Fruit fly (Drosophila melanogaster) whole organism, embryonic: ENCODE measurements around the gene Frmd5.

Experiments used
- ATbp ChIP-seq: fragments of 200-800 bp; sonication (Bioruptor generic); optimal IDR thresholded peaks from 2 replicates; lab custom pipeline; 2017; ENCODE audit warnings: missing biosample characterization, mild to moderate bottlenecking, missing genetic modification characterization, missing genetic modification reagents
- Atf-2 ChIP-seq: fragments of 200-800 bp; sonication (Bioruptor generic); optimal IDR thresholded peaks from 2 replicates; lab custom pipeline; 2016; ENCODE audit warnings: missing biosample characterization, missing genetic modification characterization
- CG1233 ChIP-seq: fragments of 200-800 bp; sonication (Bioruptor generic); optimal IDR thresholded peaks from 4 replicates; lab custom pipeline; 2018; ENCODE audit warnings: missing biosample characterization, mild to moderate bottlenecking, missing genetic modification characterization
- CG13894 ChIP-seq: fragments of 200-800 bp; sonication (Bioruptor generic); optimal IDR thresholded peaks from 3 replicates; lab custom pipeline; 2018; ENCODE audit warnings: missing biosample characterization, mild to moderate bottlenecking, missing genetic modification characterization, moderate library complexity
- CG14860 ChIP-seq: fragments of 200-800 bp; sonication (Bioruptor generic); IDR thresholded peaks from 3 replicates; pipeline ENCODE4 v1.3.6; 2022; ENCODE audit warnings: missing biosample characterization, missing genetic modification characterization; ENCODE audit not compliant: partially characterized antibody
- CG15073 ChIP-seq: fragments of 200-800 bp; sonication (Bioruptor generic); optimal IDR thresholded peaks from 2 replicates; lab custom pipeline; 2016; ENCODE audit warnings: missing biosample characterization, missing genetic modification characterization
- CG1647 ChIP-seq: fragments of 200-800 bp; sonication (Bioruptor generic); optimal IDR thresholded peaks from 3 replicates; lab custom pipeline; 2016; ENCODE audit warnings: missing biosample characterization, missing genetic modification characterization
- CG16813 ChIP-seq: fragments of 200-800 bp; sonication (Bioruptor generic); IDR thresholded peaks from 3 replicates; pipeline ENCODE4 v1.3.6; 2022; ENCODE audit warnings: missing biosample characterization, missing genetic modification characterization; ENCODE audit not compliant: partially characterized antibody
- CG1832 ChIP-seq: fragments of 200-800 bp; sonication (Bioruptor generic); optimal IDR thresholded peaks from 2 replicates; lab custom pipeline; 2017; ENCODE audit warnings: missing biosample characterization, mild to moderate bottlenecking, missing genetic modification characterization, inconsistent platforms
- CG30020 ChIP-seq: fragments of 200-800 bp; optimal IDR thresholded peaks from 2 replicates; lab custom pipeline; 2019; ENCODE audit warnings: missing biosample characterization, mild to moderate bottlenecking, missing genetic modification characterization, moderate library complexity
- CG31388 ChIP-seq: fragments of 200-800 bp; sonication (Bioruptor generic); optimal IDR thresholded peaks from 2 replicates; lab custom pipeline; 2016; ENCODE audit warnings: missing biosample characterization, missing genetic modification characterization
- CG6175 ChIP-seq: fragments of 200-800 bp; sonication (Bioruptor generic); IDR thresholded peaks from 3 replicates; pipeline ENCODE4 v1.3.6; 2022; ENCODE audit warnings: missing biosample characterization, missing genetic modification characterization
- CG6254 ChIP-seq: fragments of 200-800 bp; sonication (Bioruptor generic); optimal IDR thresholded peaks from 3 replicates; lab custom pipeline; 2017; ENCODE audit warnings: mild to moderate bottlenecking, missing biosample characterization, missing genetic modification reagents, missing genetic modification characterization
- CG6272 ChIP-seq: fragments of 200-800 bp; sonication (Bioruptor generic); IDR thresholded peaks from 2 replicates; pipeline ENCODE4 v1.3.6; 2022; ENCODE audit warnings: missing biosample characterization, missing genetic modification characterization
- CG7271 ChIP-seq: fragments of 200-800 bp; sonication (Bioruptor generic); optimal IDR thresholded peaks from 2 replicates; lab custom pipeline; 2018; ENCODE audit warnings: missing biosample characterization, mild to moderate bottlenecking, missing genetic modification characterization, moderate library complexity
- CG7928 ChIP-seq: fragments of 200-800 bp; sonication (Bioruptor generic); optimal IDR thresholded peaks from 2 replicates; lab custom pipeline; 2017; ENCODE audit warnings: missing biosample characterization, mild to moderate bottlenecking, missing genetic modification characterization
- CTCF ChIP-seq: fragments of 200-800 bp; sonication (Bioruptor generic); optimal IDR thresholded peaks from 2 replicates; lab custom pipeline; 2017; ENCODE audit warnings: missing biosample characterization, mild to moderate bottlenecking, missing genetic modification characterization, moderate library complexity
- Dek ChIP-seq: fragments of 200-800 bp; sonication (Bioruptor generic); optimal IDR thresholded peaks from 3 replicates; lab custom pipeline; 2019; ENCODE audit warnings: missing biosample characterization, mild to moderate bottlenecking, missing genetic modification characterization, moderate library complexity
- Dref ChIP-seq: fragments of 200-800 bp; sonication (Bioruptor generic); IDR thresholded peaks from 2 replicates; pipeline ENCODE4 v1.3.6; 2022; ENCODE audit warnings: missing biosample characterization, missing genetic modification characterization
- Fer1 ChIP-seq: fragments of 200-800 bp; sonication (Bioruptor generic); optimal IDR thresholded peaks from 2 replicates; lab custom pipeline; 2017; ENCODE audit warnings: missing biosample characterization, mild to moderate bottlenecking, missing genetic modification characterization
- Gug ChIP-seq: fragments of 200-800 bp; sonication (Bioruptor generic); IDR thresholded peaks from 4 replicates; pipeline ENCODE4 v1.3.6; 2022; ENCODE audit warnings: missing biosample characterization, missing genetic modification characterization
- Hr3 ChIP-seq: fragments of 200-800 bp; sonication (Bioruptor generic); optimal IDR thresholded peaks from 3 replicates; lab custom pipeline; 2016; ENCODE audit warnings: missing biosample characterization, missing genetic modification characterization
- NK7.1 ChIP-seq: fragments of 200-800 bp; sonication (Bioruptor generic); optimal IDR thresholded peaks from 3 replicates; lab custom pipeline; 2016; ENCODE audit warnings: missing biosample characterization, missing genetic modification characterization
- Nf-YA ChIP-seq: fragments of 200-800 bp; sonication (Bioruptor generic); IDR thresholded peaks from 2 replicates; pipeline ENCODE4 v1.3.6; 2022; ENCODE audit warnings: missing biosample characterization, missing genetic modification characterization
- Pdp1 ChIP-seq, 2 experiments: fragments of 200-800 bp; sonication (Bioruptor generic); optimal IDR thresholded peaks; 3 replicates each; lab custom pipeline; 2016; ENCODE audit warnings: missing biosample characterization in 2 of 2, missing genetic modification characterization in 2 of 2, mild to moderate bottlenecking in 1 of 2, moderate library complexity in 1 of 2
- Rx ChIP-seq: fragments of 200-800 bp; sonication (Bioruptor generic); IDR thresholded peaks from 2 replicates; pipeline ENCODE4 v1.3.6; 2022; ENCODE audit warnings: missing biosample characterization, missing genetic modification characterization
- Stat92E ChIP-seq, 3 experiments: fragments of >200 bp in 2 of 3; fragments of 200-800 bp in 1 of 3; sonication (Bioruptor generic) in 1 of 3; optimal IDR thresholded peaks; 2 replicates each; lab custom pipeline; 2017 to 2019; ENCODE audit warnings: missing biosample characterization in 3 of 3, missing genetic modification characterization in 3 of 3, mild to moderate bottlenecking in 1 of 3, moderate library complexity in 1 of 3
- Trl ChIP-seq, 3 experiments: fragments of >200 bp in 2 of 3; fragments of 200-800 bp in 1 of 3; sonication (Bioruptor generic) in 1 of 3; optimal IDR thresholded peaks; 2 replicates in 1 of 3; 3 replicates in 2 of 3; lab custom pipeline; 2016 to 2017; ENCODE audit warnings: missing biosample characterization in 1 of 3, missing genetic modification characterization in 1 of 3
- az2 ChIP-seq: fragments of 200-800 bp; sonication (Bioruptor generic); optimal IDR thresholded peaks from 3 replicates; lab custom pipeline; 2016; ENCODE audit warnings: missing biosample characterization, missing genetic modification characterization
- cas ChIP-seq: fragments of 200-800 bp; sonication (Bioruptor generic); IDR thresholded peaks from 2 replicates; pipeline ENCODE4 v1.3.6; 2022; ENCODE audit warnings: missing biosample characterization, missing genetic modification characterization
- croc ChIP-seq: fragments of 200-800 bp; sonication (Bioruptor generic); conservative IDR thresholded peaks from 3 replicates; pipeline ENCODE4 v1.3.6; 2022; ENCODE audit warnings: missing biosample characterization, missing genetic modification characterization
- fd3F ChIP-seq: fragments of 200-800 bp; sonication (Bioruptor generic); optimal IDR thresholded peaks from 2 replicates; lab custom pipeline; 2018; ENCODE audit warnings: missing biosample characterization, mild to moderate bottlenecking, missing genetic modification characterization, moderate library complexity
- ftz-f1 ChIP-seq: fragments of 200-800 bp; sonication (Bioruptor generic); optimal IDR thresholded peaks from 2 replicates; lab custom pipeline; 2016; ENCODE audit warnings: missing biosample characterization, missing genetic modification characterization
- gem ChIP-seq: fragments of 200-800 bp; sonication (Bioruptor generic); optimal IDR thresholded peaks from 2 replicates; lab custom pipeline; 2019; ENCODE audit warnings: missing biosample characterization, mild to moderate bottlenecking, missing genetic modification characterization, moderate library complexity
- gsb-n ChIP-seq: fragments of 200-800 bp; sonication (Bioruptor generic); optimal IDR thresholded peaks from 3 replicates; lab custom pipeline; 2018; ENCODE audit warnings: missing biosample characterization, mild to moderate bottlenecking, missing genetic modification characterization
- inv ChIP-seq: fragments of 200-800 bp; sonication (Bioruptor generic); IDR thresholded peaks from 2 replicates; pipeline ENCODE4 v1.3.6; 2022; ENCODE audit warnings: missing biosample characterization, missing genetic modification characterization; ENCODE audit not compliant: partially characterized antibody
- lilli ChIP-seq: fragments of 200-800 bp; sonication (Bioruptor generic); optimal IDR thresholded peaks from 3 replicates; lab custom pipeline; 2016; ENCODE audit warnings: missing biosample characterization, missing genetic modification characterization
- lola ChIP-seq, 3 experiments: fragments of >200 bp in 2 of 3; fragments of 200-800 bp in 1 of 3; sonication (Bioruptor generic) in 1 of 3; optimal IDR thresholded peaks; 2 replicates each; lab custom pipeline; 2017 to 2019; ENCODE audit warnings: missing biosample characterization in 3 of 3, missing genetic modification characterization in 3 of 3, mild to moderate bottlenecking in 1 of 3, moderate library complexity in 1 of 3
- lov ChIP-seq, 2 experiments: fragments of 200-800 bp in 1 of 2; fragments of >200 bp in 1 of 2; sonication (Bioruptor generic) in 1 of 2; IDR thresholded peaks in 1 of 2; optimal IDR thresholded peaks in 1 of 2; 2 replicates in 1 of 2; 3 replicates in 1 of 2; pipeline versions ENCODE4 v1.3.6 to Lab custom; 2017 to 2022; ENCODE audit warnings: missing biosample characterization in 1 of 2, missing genetic modification characterization in 1 of 2
- nau ChIP-seq: fragments of 200-800 bp; sonication (Bioruptor generic); optimal IDR thresholded peaks from 3 replicates; lab custom pipeline; 2017; ENCODE audit warnings: missing biosample characterization, mild to moderate bottlenecking, missing genetic modification characterization, missing genetic modification reagents
- nmo ChIP-seq: fragments of 200-800 bp; sonication (Bioruptor generic); optimal IDR thresholded peaks from 2 replicates; lab custom pipeline; 2018; ENCODE audit warnings: missing biosample characterization, mild to moderate bottlenecking, missing genetic modification characterization, moderate library complexity
- nom ChIP-seq: fragments of 200-800 bp; sonication (Bioruptor generic); optimal IDR thresholded peaks from 2 replicates; lab custom pipeline; 2017; ENCODE audit warnings: missing biosample characterization, missing genetic modification characterization, mild to moderate bottlenecking, moderate library complexity, missing genetic modification reagents
- pros ChIP-seq: fragments of 200-800 bp; sonication (Bioruptor generic); optimal IDR thresholded peaks from 3 replicates; lab custom pipeline; 2019; ENCODE audit warnings: missing biosample characterization, mild to moderate bottlenecking, missing genetic modification characterization, moderate library complexity
- psq ChIP-seq: fragments of 200-800 bp; sonication (Bioruptor generic); optimal IDR thresholded peaks from 2 replicates; lab custom pipeline; 2017; ENCODE audit warnings: missing biosample characterization, missing genetic modification characterization
- pum ChIP-seq: fragments of 200-800 bp; sonication (Bioruptor generic); optimal IDR thresholded peaks from 2 replicates; lab custom pipeline; 2016; ENCODE audit warnings: missing biosample characterization, missing genetic modification characterization
- ssp ChIP-seq: fragments of 200-800 bp; sonication (Bioruptor generic); IDR thresholded peaks from 2 replicates; pipeline ENCODE4 v1.3.6; 2022; ENCODE audit warnings: missing biosample characterization, missing genetic modification characterization
- tin ChIP-seq: fragments of 200-800 bp; sonication (Bioruptor generic); optimal IDR thresholded peaks from 3 replicates; lab custom pipeline; 2016; ENCODE audit warnings: missing biosample characterization, missing genetic modification characterization
- vvl ChIP-seq: fragments of 200-800 bp; sonication (Bioruptor generic); IDR thresholded peaks from 2 replicates; pipeline ENCODE4 v1.3.6; 2022; ENCODE audit warnings: missing biosample characterization, missing genetic modification characterization
- zf30C ChIP-seq: fragments of 200-800 bp; sonication (Bioruptor generic); optimal IDR thresholded peaks from 3 replicates; lab custom pipeline; 2018; ENCODE audit warnings: missing biosample characterization, mild to moderate bottlenecking, missing genetic modification characterization

Frmd5 gene

DNA sequence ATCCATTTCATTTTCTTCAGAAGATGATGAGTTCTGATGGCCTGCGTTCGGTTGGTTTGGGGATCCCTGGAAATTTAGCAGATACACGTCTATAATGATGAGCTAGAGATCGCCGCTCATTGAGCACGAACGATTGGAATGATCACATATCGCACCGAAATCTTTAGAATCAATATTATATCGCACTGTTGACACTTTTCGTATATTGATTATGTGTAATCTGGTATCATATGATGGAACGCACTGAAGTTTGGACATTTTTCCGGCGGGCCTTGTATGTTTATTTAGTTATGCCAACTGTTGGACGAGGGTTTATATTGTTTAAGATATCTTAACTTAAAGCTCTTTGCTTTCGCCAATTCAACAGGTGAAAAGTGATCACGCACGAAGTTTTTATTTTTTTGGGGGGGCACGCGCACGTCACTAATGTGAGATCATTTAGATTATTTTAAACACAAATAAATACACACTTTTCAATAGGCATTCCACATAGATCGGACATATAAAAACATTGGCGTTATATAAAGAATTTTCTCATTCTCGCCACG is 23.1 kb upstream of the Frmd5 start (continued):
- TF ChIP-seq lilli (GFP tag; lab: Kevin White, UChicago) = peak; percentile 42
- no peak for TF ChIP-seq CG30020
- no peak for TF ChIP-seq CG7271 (tag; lab: Kevin White, UChicago)
- peak; percentile 86 for TF ChIP-seq inv (GFP tag; lab: Robert Waterston, UW)
- no peak for TF ChIP-seq Dek (tag; lab: Kevin White, UChicago)
- no peak for TF ChIP-seq Trl (optimal IDR thresholded peaks at IDR 0.05; lab: Kevin White, UChicago)
- TF ChIP-seq Trl (GFP tag; optimal IDR thresholded peaks at IDR 0.05; lab: Kevin White, UChicago) = no peak
- TF ChIP-seq CG6272 (GFP tag; lab: Robert Waterston, UW) = no peak
- no peak for TF ChIP-seq Rx (GFP tag; lab: Robert Waterston, UW)
- no peak for TF ChIP-seq lov (optimal IDR thresholded peaks at IDR 0.05; lab: Kevin White, UChicago)
- TF ChIP-seq lov (GFP tag; IDR thresholded peaks at IDR 0.05; lab: Robert Waterston, UW) = 0 out of 3 replicates have a peak, but pooled peaks have one; percentile 27
- peak; percentile 50 for TF ChIP-seq CG7928 (GFP tag; lab: Kevin White, UChicago)
- TF ChIP-seq ATbp (GFP tag; lab: Kevin White, UChicago) = no peak
- TF ChIP-seq CG13894 (tag; lab: Kevin White, UChicago) = no peak
- peak; percentile 17; the same call in 1 of the 4 replicates for TF ChIP-seq Gug (GFP tag; lab: Robert Waterston, UW)
- TF ChIP-seq croc (GFP tag; lab: Robert Waterston, UW) = no peak
- TF ChIP-seq NK7.1 = no peak
- TF ChIP-seq vvl (GFP tag; lab: Robert Waterston, UW) = 0 out of 2 replicates have a peak, but pooled peaks have one; percentile 5
- no peak for TF ChIP-seq nom (GFP tag; lab: Kevin White, UChicago)
- TF ChIP-seq pros (GFP tag; lab: Kevin White, UChicago) = no peak
- no peak for TF ChIP-seq az2 (GFP tag; lab: Kevin White, UChicago)
- TF ChIP-seq CG1832 (GFP tag; lab: Kevin White, UChicago) = no peak
- TF ChIP-seq nau (GFP tag; lab: Kevin White, UChicago) = no peak
- TF ChIP-seq nmo (GFP tag; lab: Kevin White, UChicago) = peak; percentile 22
- no peak for TF ChIP-seq ftz-f1
- no peak for TF ChIP-seq lola (GFP tag; optimal IDR thresholded peaks at IDR 0.05; lab: Kevin White, UChicago)
- TF ChIP-seq CG1647 = no peak
- no peak for TF ChIP-seq Dref (GFP tag; lab: Robert Waterston, UW)
- TF ChIP-seq Hr3 (GFP tag; lab: Kevin White, UChicago) = no peak
- no peak for TF ChIP-seq ssp (GFP tag; lab: Robert Waterston, UW)
- peak; percentile 14 for TF ChIP-seq tin (GFP tag; lab: Kevin White, UChicago)
- TF ChIP-seq Nf-YA (GFP tag; lab: Robert Waterston, UW) = no peak
- TF ChIP-seq CG6254 = peak; percentile 1
- no peak for TF ChIP-seq zf30C
- no peak for TF ChIP-seq gem (tag; lab: Kevin White, UChicago)
- TF ChIP-seq CG16813 (GFP tag; lab: Robert Waterston, UW) = no peak
- peak in 1 of 2 experiments; percentile 69 for TF ChIP-seq Pdp1 (GFP tag; optimal IDR thresholded peaks at IDR 0.05; lab: Kevin White, UChicago)
- TF ChIP-seq Fer1 = no peak
- no peak for TF ChIP-seq CTCF (GFP tag; lab: Kevin White, UChicago)
- TF ChIP-seq CG31388 (GFP tag; lab: Kevin White, UChicago) = no peak
- TF ChIP-seq psq = no peak
- TF ChIP-seq CG6175 (GFP tag; lab: Robert Waterston, UW) = no peak
- no peak for TF ChIP-seq CG15073 (GFP tag; lab: Kevin White, UChicago)
- no peak for TF ChIP-seq gsb-n (tag; lab: Kevin White, UChicago)
- TF ChIP-seq CG1233 (GFP tag; lab: Kevin White, UChicago) = no peak
- no peak for TF ChIP-seq Atf-2 (GFP tag; lab: Kevin White, UChicago)
- TF ChIP-seq CG14860 (GFP tag; lab: Robert Waterston, UW) = peak; percentile 55; the same call in 2 of the 3 replicates
- no peak for TF ChIP-seq fd3F
- no peak for TF ChIP-seq cas (GFP tag; lab: Robert Waterston, UW)
- TF ChIP-seq pum (GFP tag; lab: Kevin White, UChicago) = peak; percentile 2
- no peak for TF ChIP-seq Stat92E (GFP tag; optimal IDR thresholded peaks at IDR 0.05; lab: Kevin White, UChicago)
